Fruit fly (Drosophila melanogaster) whole organism, embryonic: ENCODE results near the gene DnaJ-1.

Experiments
- Abd-B ChIP-seq: fragments of 200-800 bp; sonication (Bioruptor generic); optimal IDR thresholded peaks from 2 replicates; lab custom pipeline; 2018; ENCODE audit warnings: missing biosample characterization, mild to moderate bottlenecking, missing genetic modification characterization, moderate library complexity
- Asciz ChIP-seq: fragments of 200-800 bp; sonication (Bioruptor generic); optimal IDR thresholded peaks from 2 replicates; lab custom pipeline; 2017; ENCODE audit warnings: missing biosample characterization, mild to moderate bottlenecking, missing genetic modification characterization, missing genetic modification reagents
- Blimp-1 ChIP-seq: fragments of 200-800 bp; sonication (Bioruptor generic); optimal IDR thresholded peaks from 3 replicates; lab custom pipeline; 2018; ENCODE audit warnings: missing biosample characterization, missing genetic modification characterization, mild to moderate bottlenecking, moderate library complexity, missing genetic modification reagents
- CG10274 ChIP-seq: fragments of 200-800 bp; sonication (Bioruptor generic); optimal IDR thresholded peaks from 3 replicates; lab custom pipeline; 2017; ENCODE audit warnings: missing biosample characterization, mild to moderate bottlenecking, missing genetic modification characterization
- CG10431 ChIP-seq: fragments of 200-800 bp; sonication (Bioruptor generic); optimal IDR thresholded peaks from 3 replicates; lab custom pipeline; 2018; ENCODE audit warnings: missing biosample characterization, mild to moderate bottlenecking, missing genetic modification characterization
- CG11695 ChIP-seq: fragments of 200-800 bp; sonication (Bioruptor generic); IDR thresholded peaks from 3 replicates; pipeline ENCODE4 v1.3.6; 2022; ENCODE audit warnings: missing biosample characterization, missing genetic modification characterization
- CG12299 ChIP-seq: fragments of 200-800 bp; sonication (Bioruptor generic); optimal IDR thresholded peaks from 2 replicates; lab custom pipeline; 2018; ENCODE audit warnings: missing biosample characterization, mild to moderate bottlenecking, missing genetic modification characterization
- CG12391 ChIP-seq: fragments of 200-800 bp; sonication (Bioruptor generic); optimal IDR thresholded peaks from 3 replicates; lab custom pipeline; 2018; ENCODE audit warnings: missing biosample characterization, mild to moderate bottlenecking, missing genetic modification characterization, moderate library complexity
- CG14441 ChIP-seq: fragments of 200-800 bp; sonication (Bioruptor generic); IDR thresholded peaks from 2 replicates; pipeline ENCODE4 v1.3.6; 2022; ENCODE audit warnings: missing biosample characterization, missing genetic modification characterization
- CG17328 ChIP-seq: fragments of 200-800 bp; sonication (Bioruptor generic); IDR thresholded peaks from 2 replicates; pipeline ENCODE4 v1.3.6; 2022; ENCODE audit warnings: missing biosample characterization, missing genetic modification characterization
- CG17912 ChIP-seq: fragments of 200-800 bp; sonication (Bioruptor generic); optimal IDR thresholded peaks from 2 replicates; lab custom pipeline; 2018; ENCODE audit warnings: missing biosample characterization, mild to moderate bottlenecking, missing genetic modification characterization
- CG1832 ChIP-seq: fragments of 200-800 bp; sonication (Bioruptor generic); optimal IDR thresholded peaks from 2 replicates; lab custom pipeline; 2017; ENCODE audit warnings: missing biosample characterization, mild to moderate bottlenecking, missing genetic modification characterization, inconsistent platforms
- CG2129 ChIP-seq: fragments of 200-800 bp; sonication (Bioruptor generic); IDR thresholded peaks from 2 replicates; pipeline ENCODE4 v1.3.6; 2022; ENCODE audit warnings: missing biosample characterization, missing genetic modification characterization; ENCODE audit not compliant: partially characterized antibody
- CG30403 ChIP-seq: fragments of 200-800 bp; sonication (Bioruptor generic); optimal IDR thresholded peaks from 3 replicates; lab custom pipeline; 2016; ENCODE audit warnings: missing biosample characterization, missing genetic modification characterization
- CG3065 ChIP-seq: fragments of 200-800 bp; sonication (Bioruptor generic); optimal IDR thresholded peaks from 2 replicates; lab custom pipeline; 2016; ENCODE audit warnings: missing biosample characterization, missing genetic modification characterization
- CG33213 ChIP-seq: fragments of 200-800 bp; sonication (Bioruptor generic); optimal IDR thresholded peaks from 3 replicates; lab custom pipeline; 2016; ENCODE audit warnings: missing biosample characterization, missing genetic modification characterization
- CG42726 ChIP-seq: fragments of 200-800 bp; sonication (Bioruptor generic); IDR thresholded peaks from 2 replicates; pipeline ENCODE4 v1.3.6; 2022; ENCODE audit warnings: missing biosample characterization, missing genetic modification characterization; ENCODE audit not compliant: partially characterized antibody
- CG4404 ChIP-seq: fragments of 200-800 bp; sonication (Bioruptor generic); IDR thresholded peaks from 2 replicates; pipeline ENCODE4 v1.3.6; 2022; ENCODE audit warnings: missing biosample characterization, missing genetic modification characterization
- CG6683 ChIP-seq: fragments of 200-800 bp; sonication (Bioruptor generic); optimal IDR thresholded peaks from 2 replicates; lab custom pipeline; 2017; ENCODE audit warnings: missing biosample characterization, mild to moderate bottlenecking, missing genetic modification characterization, missing genetic modification reagents
- CHES-1-like ChIP-seq: fragments of 200-800 bp; sonication (Bioruptor generic); optimal IDR thresholded peaks from 2 replicates; lab custom pipeline; 2016; ENCODE audit warnings: missing biosample characterization, missing genetic modification characterization
- Chrac-16 ChIP-seq: fragments of 200-800 bp; sonication (Bioruptor generic); optimal IDR thresholded peaks from 3 replicates; lab custom pipeline; 2016; ENCODE audit warnings: missing biosample characterization, missing genetic modification characterization
- Doc2 ChIP-seq: fragments of 200-800 bp; sonication (Bioruptor generic); IDR thresholded peaks from 2 replicates; pipeline ENCODE4 v1.3.6; 2022; ENCODE audit warnings: missing biosample characterization, missing genetic modification characterization
- E2f2 ChIP-seq: fragments of 200-800 bp; sonication (Bioruptor generic); IDR thresholded peaks from 2 replicates; pipeline ENCODE4 v1.3.6; 2022; ENCODE audit warnings: missing biosample characterization, missing genetic modification characterization
- Ets97D ChIP-seq: fragments of 200-800 bp; sonication (Bioruptor generic); optimal IDR thresholded peaks from 3 replicates; lab custom pipeline; 2016; ENCODE audit warnings: missing biosample characterization, missing genetic modification characterization
- HLHmδ ChIP-seq: fragments of 200-800 bp; sonication (Bioruptor generic); optimal IDR thresholded peaks from 2 replicates; lab custom pipeline; 2018; ENCODE audit warnings: missing biosample characterization, mild to moderate bottlenecking, missing genetic modification characterization, moderate library complexity
- Hmx ChIP-seq: fragments of 200-800 bp; sonication (Bioruptor generic); optimal IDR thresholded peaks from 2 replicates; lab custom pipeline; 2016; ENCODE audit warnings: missing biosample characterization, missing genetic modification characterization
- MBD-R2 ChIP-seq: fragments of 200-800 bp; sonication (Bioruptor generic); IDR thresholded peaks from 2 replicates; pipeline ENCODE4 v1.3.6; 2022; ENCODE audit warnings: missing biosample characterization, missing genetic modification characterization
- Med ChIP-seq: fragments of 200-800 bp; sonication (Bioruptor generic); peaks from one replicate; lab custom pipeline; 2016; ENCODE audit warnings: missing biosample characterization, missing genetic modification characterization, mild to moderate bottlenecking, inconsistent platforms, moderate library complexity
- Myb ChIP-seq: fragments of 200-800 bp; sonication (Bioruptor generic); optimal IDR thresholded peaks from 2 replicates; lab custom pipeline; 2016; ENCODE audit warnings: missing biosample characterization, missing genetic modification characterization
- NC2β ChIP-seq: fragments of 200-800 bp; sonication (Bioruptor generic); optimal IDR thresholded peaks from 2 replicates; lab custom pipeline; 2016; ENCODE audit warnings: missing biosample characterization, missing genetic modification characterization
- Neu2 ChIP-seq: fragments of 200-800 bp; sonication (Bioruptor generic); optimal IDR thresholded peaks from 3 replicates; lab custom pipeline; 2016; ENCODE audit warnings: missing biosample characterization, missing genetic modification characterization, borderline replicate concordance
- Oli ChIP-seq: fragments of 200-800 bp; sonication (Bioruptor generic); optimal IDR thresholded peaks from 2 replicates; lab custom pipeline; 2018; ENCODE audit warnings: missing biosample characterization, mild to moderate bottlenecking, missing genetic modification characterization, moderate library complexity
- Sry-δ ChIP-seq: fragments of 200-800 bp; sonication (Bioruptor generic); optimal IDR thresholded peaks from 2 replicates; lab custom pipeline; 2016; ENCODE audit warnings: missing biosample characterization, missing genetic modification characterization
- Stat92E ChIP-seq, 3 experiments: fragments of >200 bp in 2 of 3; fragments of 200-800 bp in 1 of 3; sonication (Bioruptor generic) in 1 of 3; optimal IDR thresholded peaks; 2 replicates each; lab custom pipeline; 2017 to 2019; ENCODE audit warnings: missing biosample characterization in 3 of 3, missing genetic modification characterization in 3 of 3, mild to moderate bottlenecking in 1 of 3, moderate library complexity in 1 of 3
- cg ChIP-seq: fragments of 200-800 bp; sonication (Bioruptor generic); optimal IDR thresholded peaks from 3 replicates; lab custom pipeline; 2019; ENCODE audit warnings: missing biosample characterization, mild to moderate bottlenecking, missing genetic modification characterization, moderate library complexity
- cwo ChIP-seq: fragments of 200-800 bp; sonication (Bioruptor generic); optimal IDR thresholded peaks from 3 replicates; lab custom pipeline; 2017; ENCODE audit warnings: missing biosample characterization, missing genetic modification characterization, mild to moderate bottlenecking, moderate library complexity, missing genetic modification reagents
- en ChIP-seq: fragments of 200-800 bp; sonication (Bioruptor generic); optimal IDR thresholded peaks from 2 replicates; lab custom pipeline; 2016; ENCODE audit warnings: missing biosample characterization, missing genetic modification characterization
- fd96Cb ChIP-seq: fragments of 200-800 bp; sonication (Bioruptor generic); optimal IDR thresholded peaks from 2 replicates; lab custom pipeline; 2018; ENCODE audit warnings: missing biosample characterization, mild to moderate bottlenecking, missing genetic modification characterization, moderate library complexity
- kah ChIP-seq: fragments of 200-800 bp; sonication (Bioruptor generic); optimal IDR thresholded peaks from 2 replicates; lab custom pipeline; 2018; ENCODE audit warnings: missing biosample characterization, mild to moderate bottlenecking, missing genetic modification characterization
- klu ChIP-seq: fragments of 200-800 bp; sonication (Bioruptor generic); IDR thresholded peaks from 2 replicates; pipeline ENCODE4 v1.3.6; 2022; ENCODE audit warnings: missing biosample characterization, missing genetic modification characterization
- otp ChIP-seq: fragments of 200-800 bp; sonication (Bioruptor generic); IDR thresholded peaks from 3 replicates; pipeline ENCODE4, ENCODE4 v1.3.6; 2022; ENCODE audit warnings: missing biosample characterization, missing genetic modification characterization
- p53 ChIP-seq: fragments of 200-800 bp; sonication (Bioruptor generic); optimal IDR thresholded peaks from 2 replicates; lab custom pipeline; 2016; ENCODE audit warnings: missing biosample characterization, missing genetic modification characterization
- pfk ChIP-seq: fragments of 200-800 bp; sonication (Bioruptor generic); optimal IDR thresholded peaks from 2 replicates; lab custom pipeline; 2018; ENCODE audit warnings: missing biosample characterization, mild to moderate bottlenecking, missing genetic modification characterization, moderate library complexity
- row ChIP-seq: fragments of 200-800 bp; sonication (Bioruptor generic); IDR thresholded peaks from 3 replicates; pipeline ENCODE4 v1.3.6; 2022; ENCODE audit warnings: missing biosample characterization, missing genetic modification characterization
- tgo ChIP-seq: fragments of 200-800 bp; sonication (Bioruptor generic); IDR thresholded peaks from 3 replicates; pipeline ENCODE4 v1.3.6; 2022; ENCODE audit warnings: missing biosample characterization, missing genetic modification characterization
- tio ChIP-seq: fragments of 200-800 bp; sonication (Bioruptor generic); optimal IDR thresholded peaks from 2 replicates; lab custom pipeline; 2017; ENCODE audit warnings: missing biosample characterization, missing genetic modification characterization, inconsistent platforms
- tll ChIP-seq, 2 experiments: fragments of 200-800 bp in 1 of 2; fragments of >200 bp in 1 of 2; sonication (Bioruptor generic) in 1 of 2; optimal IDR thresholded peaks; 2 replicates each; lab custom pipeline; 2017 to 2019; ENCODE audit warnings: missing biosample characterization in 2 of 2, missing genetic modification characterization in 2 of 2, mild to moderate bottlenecking in 1 of 2, moderate library complexity in 1 of 2
- toy ChIP-seq: fragments of 200-800 bp; sonication (Bioruptor generic); IDR thresholded peaks from 2 replicates; pipeline ENCODE4 v1.3.6; 2022; ENCODE audit warnings: missing biosample characterization, missing genetic modification characterization
- wdn ChIP-seq: fragments of 200-800 bp; sonication (Bioruptor generic); IDR thresholded peaks from 2 replicates; pipeline ENCODE4 v1.3.6; 2022; ENCODE audit warnings: missing biosample characterization, missing genetic modification characterization

Gene DnaJ-1

DNA sequence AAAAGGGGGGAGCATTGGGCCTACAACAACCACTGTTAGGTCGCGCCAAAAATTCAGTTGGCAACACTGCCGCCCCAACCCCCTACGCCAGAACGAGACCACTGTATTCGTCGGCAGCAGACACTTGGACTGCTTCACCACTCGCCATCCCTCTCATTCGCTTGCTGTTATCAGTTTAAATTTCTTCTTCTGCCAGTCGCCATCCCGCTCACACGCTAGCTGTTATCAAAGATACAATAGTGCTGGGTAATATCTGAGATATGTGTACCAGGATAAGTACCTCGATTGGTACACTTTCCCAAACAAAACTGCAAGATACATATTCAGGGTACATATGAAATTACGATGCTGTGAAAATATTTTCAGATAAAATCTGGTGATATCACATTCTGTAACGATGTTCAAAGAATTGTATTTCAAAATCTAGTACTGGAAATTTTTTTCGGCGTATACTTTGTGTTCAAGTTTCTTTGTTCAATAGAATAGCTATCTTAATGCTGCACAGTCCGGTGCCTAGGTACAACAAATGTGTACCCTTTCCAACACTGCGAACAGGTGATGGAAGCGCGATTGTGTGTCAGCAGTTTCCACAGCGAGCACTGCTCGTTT is 18.9 kb upstream of the DnaJ-1 start (continued):
- TF ChIP-seq CG2129 (GFP tag; lab: Robert Waterston, UW) (no peak), fd96Cb (peak; percentile 81), Oli (tag; lab: Kevin White, UChicago) (peak; percentile 87), cwo (GFP tag; lab: Kevin White, UChicago) (peak; percentile 76), tio (GFP tag; lab: Kevin White, UChicago) (no peak), MBD-R2 (GFP tag; lab: Robert Waterston, UW) (peak; percentile 44; the same call in 1 of the 2 replicates), Neu2 (GFP tag; lab: Kevin White, UChicago) (no peak), CG14441 (GFP tag; lab: Robert Waterston, UW) (peak; percentile 77), Doc2 (GFP tag; lab: Robert Waterston, UW) (no peak), Asciz (no peak), Hmx (GFP tag; lab: Kevin White, UChicago) (peak; percentile 65), kah (GFP tag; lab: Kevin White, UChicago) (peak; percentile 51), CG10274 (GFP tag; lab: Kevin White, UChicago) (peak; percentile 64), CG42726 (GFP tag; lab: Robert Waterston, UW) (peak; percentile 67; the same call in 1 of the 2 replicates), CG12391 (tag; lab: Kevin White, UChicago) (peak; percentile 89), CG1832 (GFP tag; lab: Kevin White, UChicago) (peak; percentile 98), CG12299 (tag; lab: Kevin White, UChicago) (peak; percentile 80), Chrac-16 (GFP tag; lab: Kevin White, UChicago) (peak; percentile 82), E2f2 (GFP tag; lab: Robert Waterston, UW) (peak; percentile 41; the same call in 1 of the 2 replicates), CG4404 (GFP tag; lab: Robert Waterston, UW) (peak; percentile 27; the same call in 1 of the 2 replicates), NC2β (GFP tag; lab: Kevin White, UChicago) (peak; percentile 80), tll (GFP tag; optimal IDR thresholded peaks at IDR 0.05; lab: Kevin White, UChicago) (no peak), HLHmδ (GFP tag; lab: Kevin White, UChicago) (peak; percentile 71), CG17912 (GFP tag; lab: Kevin White, UChicago) (peak; percentile 55), Ets97D (peak; percentile 74), otp (GFP tag; lab: Robert Waterston, UW) (peak; percentile 6; the same call in 1 of the 3 replicates), Abd-B (GFP tag; lab: Kevin White, UChicago) (peak; percentile 35), CG33213 (peak; percentile 65), CG10431 (GFP tag; lab: Kevin White, UChicago) (peak; percentile 58), CG6683 (peak; percentile 55), tgo (GFP tag; lab: Robert Waterston, UW) (peak; percentile 70), Med (GFP tag; lab: Kevin White, UChicago) (peak; percentile 97), row (peak; percentile 96), klu (GFP tag; lab: Robert Waterston, UW) (peak; percentile 69), cg (GFP tag; lab: Kevin White, UChicago) (no peak), Blimp-1 (GFP tag; lab: Kevin White, UChicago) (no peak), wdn (peak; percentile 60), toy (GFP tag; lab: Robert Waterston, UW) (no peak), Sry-δ (peak; percentile 63), CG17328 (GFP tag; lab: Robert Waterston, UW) (peak; percentile 62), en (GFP tag; lab: Kevin White, UChicago) (peak; percentile 80), CHES-1-like (peak; percentile 88), Stat92E (GFP tag; optimal IDR thresholded peaks at IDR 0.05; lab: Kevin White, UChicago) (peak in 1 of 3 experiments; percentile 19), p53 (peak; percentile 75), pfk (GFP tag; lab: Kevin White, UChicago) (peak; percentile 28), CG3065 (GFP tag; lab: Kevin White, UChicago) (peak; percentile 44), Myb (GFP tag; lab: Kevin White, UChicago) (peak; percentile 76), CG11695 (peak; percentile 79; the same call in 2 of the 3 replicates), CG30403 (GFP tag; lab: Kevin White, UChicago) (peak; percentile 91)
